Fruit fly (Drosophila melanogaster): ENCODE results near the gene elav.

elav gene

dm6 chrX:529724-530603, 6.9 kb upstream of the elav start, which contains the start of the genes CG4293 and Appl (continued):
- TF ChIP-seq CG7963 (GFP tag; IDR thresholded peaks at IDR 0.05; ENCODE audit: partially characterized antibody) (no peak), Dip2 (GFP tag; IDR thresholded peaks at IDR 0.05) (0 out of 2 replicates have a peak, but pooled peaks have one; percentile 37), CG3281 (GFP tag; optimal IDR thresholded peaks at IDR 0.05) (no peak), dm (GFP tag; optimal IDR thresholded peaks at IDR 0.05) (no peak), CG16815 (GFP tag; optimal IDR thresholded peaks at IDR 0.05) (no peak), tin (GFP tag; optimal IDR thresholded peaks at IDR 0.05) (no peak), CG11247 (GFP tag; IDR thresholded peaks at IDR 0.05) (no peak), CG18262 (tag; optimal IDR thresholded peaks at IDR 0.05) (peak; percentile 17), en (GFP tag; optimal IDR thresholded peaks at IDR 0.05) (no peak), CG7745 (tag; optimal IDR thresholded peaks at IDR 0.05) (no peak), CG13296 (GFP tag; optimal IDR thresholded peaks at IDR 0.05) (no peak), HmgD (GFP tag; optimal IDR thresholded peaks at IDR 0.05) (peak; percentile 67), psq (GFP tag; optimal IDR thresholded peaks at IDR 0.05) (no peak), Asciz (GFP tag; optimal IDR thresholded peaks at IDR 0.05) (no peak), Nf-YA (GFP tag; IDR thresholded peaks at IDR 0.05) (no peak), phol (tag; optimal IDR thresholded peaks at IDR 0.05) (peak; percentile 51), gem (tag; optimal IDR thresholded peaks at IDR 0.05) (no peak), vvl (GFP tag; IDR thresholded peaks at IDR 0.05) (peak; percentile 22; the same call in 1 of the 2 replicates), lab (GFP tag; optimal IDR thresholded peaks at IDR 0.05) (no peak), fd64A (GFP tag; optimal IDR thresholded peaks at IDR 0.05) (no peak), crp (GFP tag; optimal IDR thresholded peaks at IDR 0.05) (peak; percentile 57 to 96), insv (GFP tag; optimal IDR thresholded peaks at IDR 0.05) (peak in 1 of 2 experiments; percentile 75), pho (GFP tag; optimal IDR thresholded peaks at IDR 0.05) (no peak), Dad (GFP tag; optimal IDR thresholded peaks at IDR 0.05) (no peak), B-H2 (GFP tag; optimal IDR thresholded peaks at IDR 0.05) (no peak), ranshi (GFP tag; IDR thresholded peaks at IDR 0.05) (no peak), CG43689 (GFP tag; IDR thresholded peaks at IDR 0.05) (no peak), CG6272 (GFP tag; IDR thresholded peaks at IDR 0.05) (no peak), CG12659 (GFP tag; optimal IDR thresholded peaks at IDR 0.05) (peak; percentile 22), zfh2 (GFP tag; optimal IDR thresholded peaks at IDR 0.05) (no peak), gfzf (GFP tag; optimal IDR thresholded peaks at IDR 0.05) (peak; percentile 88), BtbVII (GFP tag; optimal IDR thresholded peaks at IDR 0.05) (no peak), sd (tag; optimal IDR thresholded peaks at IDR 0.05) (no peak), HmgZ (tag; optimal IDR thresholded peaks at IDR 0.05) (peak; percentile 47), tna (GFP tag; IDR thresholded peaks at IDR 0.05; ENCODE audit: partially characterized antibody) (no peak), Fer1 (GFP tag; optimal IDR thresholded peaks at IDR 0.05) (no peak), Gug (GFP tag; IDR thresholded peaks at IDR 0.05) (no peak), Awh (GFP tag; IDR thresholded peaks at IDR 0.05) (no peak), Deaf1 (tag; optimal IDR thresholded peaks at IDR 0.05) (peak; percentile 64), croc (GFP tag; conservative IDR thresholded peaks at IDR 0.05) (no peak), pita (GFP tag; optimal IDR thresholded peaks at IDR 0.05) (peak; percentile 97), lov (optimal IDR thresholded peaks at IDR 0.05) (no peak), lov (GFP tag; IDR thresholded peaks at IDR 0.05) (no peak), CG10979 (tag; optimal IDR thresholded peaks at IDR 0.05) (peak; percentile 11), CG18011 (GFP tag; optimal IDR thresholded peaks at IDR 0.05) (no peak), Camta (GFP tag; optimal IDR thresholded peaks at IDR 0.05) (no peak), CG7556 (GFP tag; optimal IDR thresholded peaks at IDR 0.05) (no peak), Optix (GFP tag; IDR thresholded peaks at IDR 0.05) (0 out of 3 replicates have a peak, but pooled peaks have one; percentile 22), bsh (GFP tag; optimal IDR thresholded peaks at IDR 0.05) (no peak)

All from whole organism, embryonic.